Worm (Caenorhabditis elegans): ENCODE measurements around the gene fbxb-72.

Gene fbxb-72

ce11 chrV:773256-773655 is 49.5 kb upstream of the fbxb-72 start, which contains the start of gene sti-1 (continued):
- TF ChIP-seq php-3 (GFP tag; IDR thresholded peaks at IDR 0.05) (no peak), egl-27 (tag; optimal IDR thresholded peaks at IDR 0.05) (no peak), ceh-62 (tag; optimal IDR thresholded peaks at IDR 0.05) (no peak), duxl-1 (tag; optimal IDR thresholded peaks at IDR 0.05; ENCODE audit: poor library complexity) (peak; percentile 81), mdl-1 (tag; optimal IDR thresholded peaks at IDR 0.05) (peak in 1 of 2 experiments; percentile 54), lin-13 (GFP tag; optimal IDR thresholded peaks at IDR 0.05) (peak; percentile 70), ZK546.5 (tag; optimal IDR thresholded peaks at IDR 0.05) (no peak), daf-19 (GFP tag; conservative IDR thresholded peaks at IDR 0.05) (no peak), lim-7 (GFP tag; IDR thresholded peaks at IDR 0.05) (no peak), nhr-76 (tag; optimal IDR thresholded peaks at IDR 0.05) (no peak), nhr-237 (tag; optimal IDR thresholded peaks at IDR 0.05) (no peak), gei-8 (GFP tag; optimal IDR thresholded peaks at IDR 0.05) (no peak), ZK337.2 (GFP tag; IDR thresholded peaks at IDR 0.05) (no peak), ama-1 (optimal IDR thresholded peaks at IDR 0.05) (no peak), hmg-1.1 (GFP tag; IDR thresholded peaks at IDR 0.05) (peak; percentile 72), tra-1 (GFP tag; IDR thresholded peaks at IDR 0.05) (0 out of 2 replicates have a peak, but pooled peaks have one; percentile 40), nhr-102 (tag; optimal IDR thresholded peaks at IDR 0.05) (peak; percentile 60), fkh-10 (GFP tag; optimal IDR thresholded peaks at IDR 0.05) (peak; percentile 35), nhr-42 (GFP tag; IDR thresholded peaks at IDR 0.05) (peak; percentile 69; the same call in 1 of the 2 replicates), dmd-6 (GFP tag; IDR thresholded peaks at IDR 0.05) (peak; percentile 30; the same call in 1 of the 2 replicates), F49E8.2 (tag; optimal IDR thresholded peaks at IDR 0.05; ENCODE audit: borderline replicate concordance) (peak; percentile 26), nhr-77 (tag; optimal IDR thresholded peaks at IDR 0.05) (peak; percentile 95), hlh-11 (tag; optimal IDR thresholded peaks at IDR 0.05) (peak; percentile 60), ces-1 (GFP tag; optimal IDR thresholded peaks at IDR 0.05) (no peak), dmd-8 (GFP tag; IDR thresholded peaks at IDR 0.05) (no peak), lir-3 (tag; optimal IDR thresholded peaks at IDR 0.05) (no peak), Y75B8A.6 (GFP tag; IDR thresholded peaks at IDR 0.05) (no peak), dve-1 (tag; optimal IDR thresholded peaks at IDR 0.05; ENCODE audit: insufficient read depth) (peak; percentile 81), aha-1 (tag) (peak; percentile 88), madf-5 (GFP tag; IDR thresholded peaks at IDR 0.05) (no peak), saeg-2 (GFP tag; IDR thresholded peaks at IDR 0.05) (no peak), ceh-44 (GFP tag; IDR thresholded peaks at IDR 0.05) (no peak), zfp-3 (GFP tag; conservative IDR thresholded peaks at IDR 0.05) (0 out of 2 replicates have a peak, but pooled peaks have one; percentile 47), F37D6.2 (tag; optimal IDR thresholded peaks at IDR 0.05) (peak; percentile 17), hlh-30 (tag; optimal IDR thresholded peaks at IDR 0.05; ENCODE audit: insufficient read depth) (peak; percentile 75), mxl-2 (GFP tag; conservative IDR thresholded peaks at IDR 0.05) (no peak), T26A8.4 (GFP tag; IDR thresholded peaks at IDR 0.05) (peak; percentile 55; the same call in 1 of the 2 replicates), ceh-32 (tag; optimal IDR thresholded peaks at IDR 0.05; ENCODE audit: poor library complexity) (no peak), nhr-10 (tag; optimal IDR thresholded peaks at IDR 0.05) (no peak), lin-38 (GFP tag; IDR thresholded peaks at IDR 0.05) (peak; percentile 98), ztf-11 (tag; optimal IDR thresholded peaks at IDR 0.05) (no peak), D1046.2 (GFP tag; IDR thresholded peaks at IDR 0.05) (no peak), T20F7.1 (GFP tag; optimal IDR thresholded peaks at IDR 0.05) (no peak), ztf-7 (tag; optimal IDR thresholded peaks at IDR 0.05) (peak; percentile 79), mxl-3 (GFP tag; optimal IDR thresholded peaks at IDR 0.05) (no peak), daf-8 (GFP tag; IDR thresholded peaks at IDR 0.05) (no peak), ctbp-1 (GFP tag; IDR thresholded peaks at IDR 0.05) (no peak), ceh-20 (GFP tag; IDR thresholded peaks at IDR 0.05) (peak; percentile 55; the same call in 1 of the 2 replicates), zip-2 (tag; optimal IDR thresholded peaks at IDR 0.05) (no peak), snpc-4 (tag; optimal IDR thresholded peaks at IDR 0.05) (no peak), R02D3.7 (tag; optimal IDR thresholded peaks at IDR 0.05) (no peak), rbr-2 (tag; optimal IDR thresholded peaks at IDR 0.05) (peak; percentile 68)

Data from whole organism, L4 larva.